Worm (Caenorhabditis elegans) whole organism, L3 larva: ENCODE data around the gene pde-12.

Experiments
- ceh-9 ChIP-seq: sonication (generic microtip); optimal IDR thresholded peaks from 2 replicates; lab custom pipeline; 2018; ENCODE audit warnings: missing biosample characterization, missing genetic modification characterization
- lin-39 ChIP-seq: fragments of 150-350 bp; optimal IDR thresholded peaks from 2 replicates; lab custom pipeline; 2018; ENCODE audit warnings: missing biosample characterization, missing genetic modification reagents, missing genetic modification characterization
- mdl-1 ChIP-seq: fragments of 150-350 bp; optimal IDR thresholded peaks from 2 replicates; lab custom pipeline; 2014; ENCODE audit warnings: missing biosample characterization, missing genetic modification characterization
- nhr-12 ChIP-seq: fragments of 150-350 bp; optimal IDR thresholded peaks from 2 replicates; lab custom pipeline; 2014; ENCODE audit warnings: missing biosample characterization, missing genetic modification characterization
- nhr-237 ChIP-seq: fragments of 150-350 bp; optimal IDR thresholded peaks from 2 replicates; lab custom pipeline; 2014; ENCODE audit warnings: missing biosample characterization, missing genetic modification characterization
- nhr-76 ChIP-seq: fragments of 150-350 bp; sonication (generic microtip); optimal IDR thresholded peaks from 5 replicates; lab custom pipeline; 2014; ENCODE audit warnings: missing biosample characterization, missing genetic modification characterization
- pha-4 ChIP-seq: fragments of 150-350 bp; optimal IDR thresholded peaks from 2 replicates; lab custom pipeline; 2014; ENCODE audit warnings: missing biosample characterization, missing genetic modification reagents, missing genetic modification characterization
- skn-1 ChIP-seq: fragments of 150-350 bp; optimal IDR thresholded peaks from 2 replicates; lab custom pipeline; 2014; ENCODE audit warnings: missing biosample characterization, missing genetic modification characterization
- zag-1 ChIP-seq: fragments of 150-350 bp; optimal IDR thresholded peaks from 2 replicates; lab custom pipeline; 2014; ENCODE audit warnings: missing biosample characterization, missing genetic modification characterization
- ztf-11 ChIP-seq: fragments of 150-350 bp; optimal IDR thresholded peaks from 2 replicates; lab custom pipeline; 2014; ENCODE audit warnings: missing biosample characterization, missing genetic modification characterization

ce11 chrIII:10894220-10894619, 49.4 kb upstream of the pde-12 start, which contains the start of gene fbxb-87:
- TF ChIP-seq nhr-12 (no peak), mdl-1 (no peak), ztf-11 (tag; lab: Kevin White, UChicago) (no peak), skn-1 (tag; lab: Kevin White, UChicago) (no peak), nhr-237 (tag; lab: Kevin White, UChicago) (no peak), zag-1 (no peak), nhr-76 (tag; lab: Kevin White, UChicago) (no peak), ceh-9 (tag; lab: Kevin White, UChicago) (no peak), pha-4 (tag; lab: Kevin White, UChicago) (no peak), lin-39 (tag; lab: Kevin White, UChicago) (no peak)
